Worm (Caenorhabditis elegans) whole organism, L1 larva: ENCODE results near the gene srw-77.

Experiments
- C04F5.9 ChIP-seq: sonication (generic microtip); optimal IDR thresholded peaks from 2 replicates; lab custom pipeline; 2016; ENCODE audit warnings: missing genetic modification characterization, missing compliant biosample characterization
- aly-2 ChIP-seq: fragments of 150-350 bp; optimal IDR thresholded peaks from 2 replicates; lab custom pipeline; 2014; ENCODE audit warnings: missing biosample characterization, missing genetic modification characterization
- ceh-63 ChIP-seq: fragments of 200-800 bp; sonication (Bioruptor generic); optimal IDR thresholded peaks from 2 replicates; lab custom pipeline; 2018; ENCODE audit warnings: mild to moderate bottlenecking, missing genetic modification characterization, missing compliant biosample characterization
- ceh-82 ChIP-seq, 3 experiments: fragments of 150-350 bp in 1 of 3; sonication (generic microtip) in 2 of 3; optimal IDR thresholded peaks; 2 replicates each; lab custom pipeline; 2014 to 2017; ENCODE audit warnings: missing biosample characterization in 3 of 3, missing genetic modification characterization in 3 of 3
- ceh-88 ChIP-seq: fragments of 200-800 bp; sonication (Bioruptor generic); IDR thresholded peaks from 2 replicates; pipeline ENCODE4 v1.3.6; 2022; ENCODE audit warnings: missing genetic modification characterization, missing compliant biosample characterization
- ceh-90 ChIP-seq: sonication (generic microtip); optimal IDR thresholded peaks from 2 replicates; lab custom pipeline; 2016; ENCODE audit warnings: missing genetic modification characterization, missing compliant biosample characterization
- dpl-1 ChIP-seq, 3 experiments: fragments of 150-350 bp in 2 of 3; sonication (generic microtip) in 1 of 3; optimal IDR thresholded peaks; 2 replicates each; lab custom pipeline; 2014 to 2017; ENCODE audit warnings: missing biosample characterization in 3 of 3, missing genetic modification characterization in 3 of 3, missing genetic modification reagents in 3 of 3
- dsc-1 ChIP-seq: sonication (generic microtip); optimal IDR thresholded peaks from 2 replicates; lab custom pipeline; 2016; ENCODE audit warnings: mild to moderate bottlenecking, missing genetic modification characterization, missing compliant biosample characterization
- efl-1 ChIP-seq, 4 experiments: fragments of 150-350 bp; optimal IDR thresholded peaks in 3 of 4; peaks in 1 of 4; 1 replicate in 1 of 4; 2 replicates in 3 of 4; lab custom pipeline; 2014; ENCODE audit warnings: missing biosample characterization in 2 of 4, missing genetic modification characterization in 2 of 4, missing genetic modification reagents in 2 of 4
- egl-27 ChIP-seq, 2 experiments: fragments of 150-350 bp in 1 of 2; sonication (generic microtip); optimal IDR thresholded peaks; 3 replicates each; lab custom pipeline; 2017 to 2018; ENCODE audit warnings: missing biosample characterization in 2 of 2, missing genetic modification characterization in 2 of 2, missing genetic modification reagents in 2 of 2
- elt-2 ChIP-seq: sonication (generic microtip); optimal IDR thresholded peaks from 2 replicates; lab custom pipeline; 2016; ENCODE audit warnings: missing genetic modification characterization, mild to moderate bottlenecking, inconsistent platforms, missing compliant biosample characterization, missing genetic modification reagents
- ets-5 ChIP-seq: fragments of 200-800 bp; sonication (Bioruptor generic); IDR thresholded peaks from 2 replicates; pipeline ENCODE4 v1.3.6; 2022; ENCODE audit warnings: missing genetic modification characterization, missing compliant biosample characterization
- fkh-8 ChIP-seq: sonication (generic microtip); optimal IDR thresholded peaks from 2 replicates; lab custom pipeline; 2016; ENCODE audit warnings: mild to moderate bottlenecking, missing genetic modification characterization, missing compliant biosample characterization
- hlh-4 ChIP-seq: sonication (generic microtip); optimal IDR thresholded peaks from 2 replicates; lab custom pipeline; 2016; ENCODE audit warnings: mild to moderate bottlenecking, missing genetic modification characterization, missing compliant biosample characterization
- hpl-2 ChIP-seq: fragments of 150-350 bp; optimal IDR thresholded peaks from 2 replicates; lab custom pipeline; 2014; ENCODE audit warnings: missing biosample characterization, missing genetic modification reagents, missing genetic modification characterization
- isw-1 ChIP-seq: fragments of 200-800 bp; sonication (Bioruptor generic); IDR thresholded peaks from 2 replicates; pipeline ENCODE4 v1.3.6; 2022; ENCODE audit warnings: missing genetic modification characterization, missing compliant biosample characterization
- jun-1 ChIP-seq: fragments of 150-350 bp; optimal IDR thresholded peaks from 2 replicates; lab custom pipeline; 2014; ENCODE audit warnings: missing biosample characterization, missing genetic modification reagents, missing genetic modification characterization
- lin-14 ChIP-seq: fragments of 200-800 bp; sonication (Bioruptor generic); optimal IDR thresholded peaks from 2 replicates; lab custom pipeline; 2018; ENCODE audit warnings: mild to moderate bottlenecking, missing genetic modification characterization, moderate library complexity, missing compliant biosample characterization
- lin-15B ChIP-seq: fragments of 150-350 bp; sonication (generic microtip); optimal IDR thresholded peaks from 3 replicates; lab custom pipeline; 2014; ENCODE audit warnings: missing biosample characterization, missing genetic modification characterization
- lin-35 ChIP-seq, 2 experiments: fragments of 150-350 bp; optimal IDR thresholded peaks; 2 replicates each; lab custom pipeline; 2014; ENCODE audit warnings: missing biosample characterization in 2 of 2, missing genetic modification characterization in 2 of 2, missing genetic modification reagents in 2 of 2
- lin-39 ChIP-seq: fragments of 150-350 bp; optimal IDR thresholded peaks from 2 replicates; lab custom pipeline; 2014; ENCODE audit warnings: missing biosample characterization, missing genetic modification reagents, missing genetic modification characterization
- lsy-2 ChIP-seq, 2 experiments: fragments of 150-350 bp; optimal IDR thresholded peaks; 2 replicates each; lab custom pipeline; 2014; ENCODE audit warnings: missing biosample characterization in 2 of 2, missing genetic modification characterization in 2 of 2
- mab-9 ChIP-seq: fragments of 200-800 bp; sonication (Bioruptor generic); IDR thresholded peaks from 2 replicates; pipeline ENCODE4 v1.3.6; 2022; ENCODE audit warnings: missing genetic modification reagents, missing genetic modification characterization, missing compliant biosample characterization
- nhr-11 ChIP-seq: fragments of 150-350 bp; optimal IDR thresholded peaks from 2 replicates; lab custom pipeline; 2014; ENCODE audit warnings: missing biosample characterization, missing genetic modification characterization
- nhr-237 ChIP-seq: fragments of 150-350 bp; optimal IDR thresholded peaks from 2 replicates; lab custom pipeline; 2014; ENCODE audit warnings: missing biosample characterization, missing genetic modification characterization
- nhr-47 ChIP-seq: sonication (generic microtip); optimal IDR thresholded peaks from 2 replicates; lab custom pipeline; 2016; ENCODE audit warnings: mild to moderate bottlenecking, missing genetic modification characterization, moderate library complexity, missing compliant biosample characterization
- nhr-71 ChIP-seq: sonication (generic microtip); optimal IDR thresholded peaks from 2 replicates; lab custom pipeline; 2016; ENCODE audit warnings: mild to moderate bottlenecking, missing genetic modification characterization, moderate library complexity, missing compliant biosample characterization
- nhr-77 ChIP-seq: fragments of 150-350 bp; optimal IDR thresholded peaks from 2 replicates; lab custom pipeline; 2014; ENCODE audit warnings: missing biosample characterization, missing genetic modification characterization
- nhr-84 ChIP-seq: sonication (generic microtip); optimal IDR thresholded peaks from 2 replicates; lab custom pipeline; 2017; ENCODE audit warnings: missing biosample characterization, missing genetic modification characterization
- nhr-85 ChIP-seq: sonication (generic microtip); peaks from one replicate; lab custom pipeline; 2016; ENCODE audit warnings: missing genetic modification characterization, inconsistent platforms, missing compliant biosample characterization
- rnt-1 ChIP-seq: sonication (generic microtip); optimal IDR thresholded peaks from 2 replicates; lab custom pipeline; 2016; ENCODE audit warnings: mild to moderate bottlenecking, missing genetic modification characterization, moderate library complexity, missing compliant biosample characterization
- snu-23 ChIP-seq: sonication (generic microtip); optimal IDR thresholded peaks from 2 replicates; lab custom pipeline; 2016; ENCODE audit warnings: missing genetic modification characterization, missing compliant biosample characterization
- sup-37 ChIP-seq: fragments of 200-800 bp; sonication (Bioruptor generic); optimal IDR thresholded peaks from 2 replicates; lab custom pipeline; 2018; ENCODE audit warnings: mild to moderate bottlenecking, missing genetic modification characterization, missing compliant biosample characterization
- tbx-2 ChIP-seq: sonication (generic microtip); optimal IDR thresholded peaks from 2 replicates; lab custom pipeline; 2016; ENCODE audit warnings: missing genetic modification characterization, missing compliant biosample characterization
- tlp-1 ChIP-seq: fragments of 150-350 bp; optimal IDR thresholded peaks from 2 replicates; lab custom pipeline; 2014; ENCODE audit warnings: missing biosample characterization, missing genetic modification characterization
- unc-30 ChIP-seq: sonication (generic microtip); optimal IDR thresholded peaks from 2 replicates; lab custom pipeline; 2017; ENCODE audit warnings: missing biosample characterization, missing genetic modification characterization
- xbp-1 ChIP-seq: sonication (generic microtip); optimal IDR thresholded peaks from 2 replicates; lab custom pipeline; 2016; ENCODE audit warnings: missing genetic modification characterization, missing compliant biosample characterization
- ztf-11 ChIP-seq, 2 experiments: sonication (generic microtip); optimal IDR thresholded peaks; 2 replicates each; lab custom pipeline; 2016 to 2017; ENCODE audit warnings: missing genetic modification characterization in 2 of 2, missing biosample characterization in 1 of 2, missing compliant biosample characterization in 1 of 2
- ztf-4 ChIP-seq: fragments of 150-350 bp; optimal IDR thresholded peaks from 2 replicates; lab custom pipeline; 2014; ENCODE audit warnings: missing biosample characterization, missing genetic modification characterization

The srw-77 gene

ce11 chrV:16674399-16674798 lies 30.9 kb upstream of the srw-77 start:
- no peak for TF ChIP-seq C04F5.9 (tag; lab: Kevin White, UChicago)

- no peak for TF ChIP-seq lin-15B (tag; lab: Kevin White, UChicago)
- no peak for TF ChIP-seq lsy-2 (tag; optimal IDR thresholded peaks at IDR 0.05; lab: Kevin White, UChicago)
- TF ChIP-seq nhr-237, result no peak
- no peak for TF ChIP-seq ceh-90 (tag; lab: Kevin White, UChicago)
- no peak for TF ChIP-seq lin-39 (tag; lab: Kevin White, UChicago)
- no peak for TF ChIP-seq nhr-47 (tag; lab: Kevin White, UChicago)
- no peak for TF ChIP-seq hpl-2 (GFP tag; lab: Kevin White, UChicago)
- TF ChIP-seq jun-1 (tag; lab: Kevin White, UChicago), result no peak
- no peak for TF ChIP-seq unc-30 (tag; lab: Kevin White, UChicago)
- TF ChIP-seq aly-2 (tag; lab: Kevin White, UChicago), result no peak
- TF ChIP-seq hlh-4 (tag; lab: Kevin White, UChicago), result no peak
- no peak for TF ChIP-seq rnt-1 (tag; lab: Kevin White, UChicago)
- TF ChIP-seq C04F5.9 (tag; lab: Kevin White, UChicago), result no peak
- no peak for TF ChIP-seq nhr-85 (tag; lab: Kevin White, UChicago)
- TF ChIP-seq lin-35 (GFP tag; optimal IDR thresholded peaks at IDR 0.05; lab: Kevin White, UChicago), result no peak
- TF ChIP-seq tlp-1 (tag; lab: Kevin White, UChicago), result no peak
- no peak for TF ChIP-seq ceh-88 (GFP tag; lab: Robert Waterston, UW)
Observed at ce11 chrV:16672198-16672597, 28.7 kb upstream of the srw-77 start, which contains the start of gene F14F8.8. F14F8.8 (minus strand) TSS chrV:16672298.

DNA sequence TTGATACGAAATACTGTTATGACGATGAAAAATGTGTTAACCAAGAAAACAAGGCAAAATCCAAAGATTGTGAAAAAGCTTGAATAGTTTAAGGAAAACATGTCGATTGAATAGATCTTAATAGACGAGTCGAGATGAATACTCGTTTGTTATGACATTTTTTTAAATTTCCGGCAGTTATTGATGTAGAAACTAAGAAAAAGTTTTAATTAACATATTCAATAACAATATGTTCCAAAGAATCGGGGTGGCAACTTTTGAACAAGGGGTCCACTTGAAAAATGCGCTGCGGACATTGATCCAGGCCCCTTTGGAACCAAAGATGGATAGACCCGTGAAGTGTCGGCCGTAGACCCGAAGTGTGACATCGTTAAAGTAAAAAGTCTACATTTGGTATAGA lies 27.7 kb upstream of the srw-77 start, which contains the start of gene str-61:
Gene str-61, minus strand, starts transcription at position 101 of the 400 bp plus-strand sequence.
- no peak for TF ChIP-seq nhr-77
- TF ChIP-seq nhr-71, result no peak
- no peak for TF ChIP-seq ztf-4 (tag; lab: Kevin White, UChicago)
- no peak for TF ChIP-seq elt-2 (tag; lab: Kevin White, UChicago)
- no peak for TF ChIP-seq hpl-2 (GFP tag; lab: Kevin White, UChicago)
- no peak for TF ChIP-seq hlh-4 (tag; lab: Kevin White, UChicago)
- no peak for TF ChIP-seq aly-2 (tag; lab: Kevin White, UChicago)
- no peak for TF ChIP-seq nhr-11
- no peak for TF ChIP-seq nhr-84
- TF ChIP-seq lin-14, result no peak
- no peak for TF ChIP-seq mab-9 (GFP tag; lab: Robert Waterston, UW)
- TF ChIP-seq isw-1, result no peak
- TF ChIP-seq ceh-63 (GFP tag; lab: Kevin White, UChicago), result no peak

ce11 chrV:16668473-16668872 lies 25.0 kb upstream of the srw-77 start, which contains the start of gene F14F8.9:
F14F8.9 (minus strand) TSS chrV:16668573.
- TF ChIP-seq sup-37 (GFP tag; lab: Kevin White, UChicago), result no peak
- no peak for TF ChIP-seq ceh-82 (tag; optimal IDR thresholded peaks at IDR 0.05; lab: Kevin White, UChicago)
- no peak for TF ChIP-seq nhr-71
- no peak for TF ChIP-seq fkh-8 (tag; lab: Kevin White, UChicago)
- TF ChIP-seq tlp-1 (tag; lab: Kevin White, UChicago), result no peak
- no peak for TF ChIP-seq egl-27 (tag; optimal IDR thresholded peaks at IDR 0.05; lab: Kevin White, UChicago)
- no peak for TF ChIP-seq dsc-1
- no peak for TF ChIP-seq xbp-1 (tag; lab: Kevin White, UChicago)
- no peak for TF ChIP-seq hlh-4 (tag; lab: Kevin White, UChicago)
- no peak for TF ChIP-seq ztf-11 (tag; optimal IDR thresholded peaks at IDR 0.05; lab: Kevin White, UChicago)
- TF ChIP-seq tbx-2 (tag; lab: Kevin White, UChicago), result no peak
- no peak for TF ChIP-seq C04F5.9 (tag; lab: Kevin White, UChicago)
- TF ChIP-seq efl-1 (optimal IDR thresholded peaks at IDR 0.05; lab: Kevin White, UChicago), result no peak
- no peak for TF ChIP-seq efl-1 (GFP tag; optimal IDR thresholded peaks at IDR 0.05 in 1 of 2; lab: Kevin White, UChicago)
- TF ChIP-seq dpl-1 (GFP tag; optimal IDR thresholded peaks at IDR 0.05; lab: Kevin White, UChicago), result no peak
- TF ChIP-seq ets-5 (GFP tag; lab: Robert Waterston, UW), result no peak
- no peak for TF ChIP-seq snu-23 (GFP tag; lab: Kevin White, UChicago)
- TF ChIP-seq, all 84 proteins: peak for 0
